Fruit fly (Drosophila melanogaster) whole organism: ENCODE results near the gene CG12702.

Experiments used
- CG8478 ChIP-seq: fragments of >200 bp; optimal IDR thresholded peaks from 2 replicates; lab custom pipeline; 2018; ENCODE audit warnings: inconsistent platforms
- EcR ChIP-seq, 2 experiments: fragments of >200 bp; optimal IDR thresholded peaks; 2 replicates each; lab custom pipeline; 2017; ENCODE audit warnings: missing biosample characterization in 2 of 2, missing genetic modification characterization in 2 of 2, missing genetic modification reagents in 2 of 2

dm6 chrX:19717041-19717440 lies 47.6 kb downstream of the CG12702 start:
- no peak for TF ChIP-seq EcR (GFP tag; optimal IDR thresholded peaks at IDR 0.05; lab: Kevin White, UChicago)
- no peak for TF ChIP-seq CG8478 (lab: Kevin White, UChicago)
